Worm (Caenorhabditis elegans): ENCODE data around the gene Y51A2D.21.
A peak's percentile ranks its signal among the peaks of the same experiment; 100 is the strongest.

The Y51A2D.21 gene

DNA sequence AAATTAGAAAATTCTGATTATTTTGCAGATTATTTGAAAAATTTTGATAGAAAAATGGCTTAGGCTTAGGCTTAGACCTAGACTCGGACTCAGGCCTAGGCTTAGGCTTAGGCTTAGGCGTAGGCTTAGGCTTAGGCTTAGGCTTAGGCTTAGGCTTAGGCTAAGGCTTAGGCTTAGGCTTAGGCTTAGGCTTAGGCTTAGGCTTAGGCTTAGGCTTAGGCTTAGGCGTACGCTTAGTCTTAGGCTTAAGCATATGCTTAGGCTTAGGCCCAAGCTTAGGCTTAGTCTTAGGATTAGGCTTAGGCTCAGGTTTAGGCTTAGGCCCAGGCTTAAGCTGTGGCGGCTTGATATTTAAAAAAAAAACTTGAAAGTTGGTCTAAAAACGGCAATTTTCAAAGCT is 5.3 kb upstream of the Y51A2D.21 start:
- peak; percentile 69; the same call in 1 of the 2 replicates for TF ChIP-seq ztf-29 (GFP tag; IDR thresholded peaks at IDR 0.05)

DNA sequence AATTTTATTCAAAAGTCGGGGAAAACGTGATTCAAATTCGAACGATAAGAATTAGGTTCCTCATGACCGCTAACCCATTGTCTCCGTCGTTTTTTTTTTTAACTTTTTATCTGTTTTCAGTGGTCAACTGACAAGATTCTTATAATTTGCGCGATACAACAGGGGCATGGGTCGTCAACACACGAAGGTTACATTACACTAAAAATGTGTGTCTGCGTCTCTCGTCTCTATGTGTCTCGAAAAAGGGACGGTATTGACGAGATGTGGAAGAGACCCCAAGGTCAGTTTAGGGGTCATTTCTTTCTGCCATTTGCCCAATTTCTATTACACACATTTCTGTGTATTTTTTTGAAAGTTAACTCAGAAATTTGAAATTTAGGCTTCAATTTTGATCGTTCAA is 2.2 kb upstream of the Y51A2D.21 start:
- no peak for TF ChIP-seq med-1 (GFP tag; optimal IDR thresholded peaks at IDR 0.05; ENCODE audit: insufficient read depth)
- no peak for TF ChIP-seq klf-2 (GFP tag; conservative IDR thresholded peaks at IDR 0.05)
- TF ChIP-seq tab-1 (GFP tag; IDR thresholded peaks at IDR 0.05), result no peak
- no peak for TF ChIP-seq cog-1 (tag; optimal IDR thresholded peaks at IDR 0.05)
- TF ChIP-seq T22C8.4 (GFP tag; IDR thresholded peaks at IDR 0.05), result no peak
- no peak for TF ChIP-seq ztf-23 (GFP tag; IDR thresholded peaks at IDR 0.05)
- TF ChIP-seq flt-1 (GFP tag; IDR thresholded peaks at IDR 0.05), result no peak
- TF ChIP-seq ref-1 (GFP tag; conservative IDR thresholded peaks at IDR 0.05), result no peak
- no peak for TF ChIP-seq ztf-29 (GFP tag; IDR thresholded peaks at IDR 0.05)

DNA sequence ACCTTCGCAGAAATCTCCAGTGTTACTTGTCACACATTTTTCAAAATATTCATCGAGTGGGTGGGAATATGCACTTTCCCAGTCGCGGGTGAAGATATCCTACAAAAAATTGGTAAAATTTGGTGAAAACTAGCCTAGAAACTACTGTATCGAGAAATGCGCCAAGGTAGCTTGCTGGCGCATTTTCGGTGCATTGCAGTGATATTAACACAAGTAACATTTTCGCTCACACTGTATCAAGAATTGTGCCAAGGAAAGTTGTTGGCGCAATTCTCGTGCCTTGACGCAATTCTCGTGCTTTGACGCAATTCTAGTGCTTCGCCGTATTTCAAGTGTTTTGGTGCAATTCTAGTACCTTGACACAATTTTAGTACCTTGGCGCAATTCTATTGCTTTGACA is 1.6 kb downstream of the Y51A2D.21 start:
- TF ChIP-seq T22C8.4 (GFP tag; IDR thresholded peaks at IDR 0.05) (no peak), ref-1 (GFP tag; conservative IDR thresholded peaks at IDR 0.05) (no peak), flt-1 (GFP tag; IDR thresholded peaks at IDR 0.05) (no peak), ztf-29 (GFP tag; IDR thresholded peaks at IDR 0.05) (no peak), med-1 (GFP tag; optimal IDR thresholded peaks at IDR 0.05; ENCODE audit: insufficient read depth) (no peak), klf-2 (GFP tag; conservative IDR thresholded peaks at IDR 0.05) (no peak), tab-1 (GFP tag; IDR thresholded peaks at IDR 0.05) (no peak), ztf-23 (GFP tag; IDR thresholded peaks at IDR 0.05) (no peak), cog-1 (tag; optimal IDR thresholded peaks at IDR 0.05) (no peak)

DNA sequence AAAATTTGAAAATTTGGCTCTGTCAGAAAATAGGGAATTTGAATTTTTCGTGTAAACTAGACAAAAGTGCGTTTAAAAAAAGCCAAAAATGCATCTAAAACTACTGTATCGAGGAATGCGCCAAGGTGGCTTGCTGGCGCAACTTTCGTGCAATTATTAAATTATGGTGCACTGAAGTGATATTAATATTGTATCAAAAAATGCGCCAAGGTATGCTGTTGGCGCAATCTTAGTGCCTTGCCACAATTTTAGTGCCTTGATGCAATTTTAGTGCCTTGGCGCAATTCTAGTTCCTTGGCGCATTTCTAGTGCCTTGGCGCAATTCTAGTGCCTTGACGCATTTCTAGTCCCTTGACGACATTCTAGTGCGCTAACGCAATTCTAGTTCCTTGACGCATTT is 3.5 kb downstream of the Y51A2D.21 start:
- TF ChIP-seq tab-1 (GFP tag; IDR thresholded peaks at IDR 0.05), result no peak
- TF ChIP-seq flt-1 (GFP tag; IDR thresholded peaks at IDR 0.05), result no peak
- TF ChIP-seq ref-1 (GFP tag; conservative IDR thresholded peaks at IDR 0.05), result no peak
- TF ChIP-seq ztf-23 (GFP tag; IDR thresholded peaks at IDR 0.05), result no peak
- TF ChIP-seq T22C8.4 (GFP tag; IDR thresholded peaks at IDR 0.05), result no peak
- no peak for TF ChIP-seq ztf-29 (GFP tag; IDR thresholded peaks at IDR 0.05)
- no peak for TF ChIP-seq cog-1 (tag; optimal IDR thresholded peaks at IDR 0.05)
- no peak for TF ChIP-seq klf-2 (GFP tag; conservative IDR thresholded peaks at IDR 0.05)
- TF ChIP-seq med-1 (GFP tag; optimal IDR thresholded peaks at IDR 0.05; ENCODE audit: insufficient read depth), result no peak

DNA sequence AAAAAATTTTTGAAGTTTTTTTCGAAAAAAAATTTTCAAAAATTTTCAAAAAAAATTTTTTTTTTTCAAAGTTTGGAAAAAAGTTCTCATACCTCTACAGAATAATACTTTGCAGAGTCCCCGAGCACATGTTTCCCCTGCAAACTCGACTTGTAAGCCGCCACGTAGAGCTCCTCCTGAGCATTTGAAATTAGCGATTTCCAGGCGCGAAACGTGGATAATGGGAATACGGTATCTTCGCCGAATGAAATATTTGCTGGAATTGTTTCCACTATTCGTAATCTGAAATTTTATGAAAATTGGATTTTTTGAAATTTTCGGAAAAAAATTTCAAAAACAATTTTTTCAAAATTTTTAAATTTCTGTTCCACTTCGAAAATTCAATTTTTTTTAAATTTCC is 4.5 kb downstream of the Y51A2D.21 start:
- TF ChIP-seq tab-1 (GFP tag; IDR thresholded peaks at IDR 0.05), result no peak
- TF ChIP-seq flt-1 (GFP tag; IDR thresholded peaks at IDR 0.05), result no peak
- TF ChIP-seq T22C8.4 (GFP tag; IDR thresholded peaks at IDR 0.05), result no peak
- no peak for TF ChIP-seq cog-1 (tag; optimal IDR thresholded peaks at IDR 0.05)
- TF ChIP-seq ztf-23 (GFP tag; IDR thresholded peaks at IDR 0.05), result no peak
- TF ChIP-seq ztf-29 (GFP tag; IDR thresholded peaks at IDR 0.05), result no peak
- TF ChIP-seq klf-2 (GFP tag; conservative IDR thresholded peaks at IDR 0.05), result no peak
- no peak for TF ChIP-seq ref-1 (GFP tag; conservative IDR thresholded peaks at IDR 0.05)
- no peak for TF ChIP-seq med-1 (GFP tag; optimal IDR thresholded peaks at IDR 0.05; ENCODE audit: insufficient read depth)

DNA sequence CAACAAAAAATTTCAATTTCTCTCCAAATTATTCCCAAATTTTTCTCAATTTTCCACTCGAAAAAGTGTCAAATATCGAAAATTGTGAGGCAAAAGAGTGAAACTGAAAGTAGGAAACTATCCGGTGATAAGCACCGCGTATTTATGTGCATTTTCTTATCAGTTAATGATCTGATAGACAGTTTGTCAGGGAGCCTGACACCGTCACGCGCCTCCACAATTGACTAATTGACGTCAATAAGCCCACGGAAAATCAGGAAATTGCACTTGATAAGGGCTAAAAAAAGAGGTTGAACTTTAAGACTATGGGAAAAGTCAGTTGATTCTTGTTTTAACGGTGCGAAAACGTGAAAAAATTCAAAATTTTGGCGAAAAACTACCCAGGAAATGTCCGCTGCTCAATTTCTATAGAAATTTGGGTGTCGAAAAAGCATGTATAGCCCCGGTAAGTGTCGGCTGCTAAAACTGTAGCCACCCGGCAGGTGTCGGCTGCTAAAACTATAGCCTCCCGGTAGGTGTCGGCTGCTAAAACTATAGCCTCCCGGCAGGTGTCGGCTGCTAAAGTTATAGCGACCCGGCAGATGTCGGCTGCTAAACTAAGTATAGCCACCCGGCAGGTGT is 5.9 kb downstream of the Y51A2D.21 start:
- TF ChIP-seq ztf-23 (GFP tag; IDR thresholded peaks at IDR 0.05), result no peak
- TF ChIP-seq klf-2 (GFP tag; conservative IDR thresholded peaks at IDR 0.05), result no peak
- TF ChIP-seq flt-1 (GFP tag; IDR thresholded peaks at IDR 0.05), result no peak
- no peak for TF ChIP-seq ztf-29 (GFP tag; IDR thresholded peaks at IDR 0.05)
- no peak for TF ChIP-seq tab-1 (GFP tag; IDR thresholded peaks at IDR 0.05)
- TF ChIP-seq med-1 (GFP tag; optimal IDR thresholded peaks at IDR 0.05; ENCODE audit: insufficient read depth), result no peak

DNA sequence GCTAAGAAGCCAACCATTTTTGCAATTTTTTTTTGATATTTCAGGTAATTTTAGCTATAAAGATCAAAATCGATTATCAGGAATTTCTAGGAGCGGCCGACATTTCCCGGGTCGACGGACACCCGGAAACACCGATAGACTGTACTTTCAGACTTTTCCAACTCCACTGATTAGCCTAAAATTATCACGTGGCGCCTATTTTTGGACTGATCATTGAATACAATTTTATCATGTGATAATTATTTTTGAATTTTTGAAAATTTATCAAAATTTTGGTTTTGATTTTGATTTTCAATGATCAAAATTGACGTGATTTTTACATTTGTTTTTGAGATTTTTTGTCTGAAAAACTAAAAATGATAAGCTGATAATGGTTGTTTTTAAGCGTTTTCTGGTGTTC is 6.7 kb downstream of the Y51A2D.21 start:
- TF ChIP-seq ztf-23 (GFP tag; IDR thresholded peaks at IDR 0.05), result no peak
- TF ChIP-seq klf-2 (GFP tag; conservative IDR thresholded peaks at IDR 0.05), result no peak
- TF ChIP-seq med-1 (GFP tag; optimal IDR thresholded peaks at IDR 0.05; ENCODE audit: insufficient read depth), result no peak
- no peak for TF ChIP-seq tab-1 (GFP tag; IDR thresholded peaks at IDR 0.05)
- no peak for TF ChIP-seq flt-1 (GFP tag; IDR thresholded peaks at IDR 0.05)
- TF ChIP-seq cog-1 (tag; optimal IDR thresholded peaks at IDR 0.05), result no peak
- TF ChIP-seq ref-1 (GFP tag; conservative IDR thresholded peaks at IDR 0.05), result no peak
- no peak for TF ChIP-seq ztf-29 (GFP tag; IDR thresholded peaks at IDR 0.05)
- TF ChIP-seq T22C8.4 (GFP tag; IDR thresholded peaks at IDR 0.05), result no peak

DNA sequence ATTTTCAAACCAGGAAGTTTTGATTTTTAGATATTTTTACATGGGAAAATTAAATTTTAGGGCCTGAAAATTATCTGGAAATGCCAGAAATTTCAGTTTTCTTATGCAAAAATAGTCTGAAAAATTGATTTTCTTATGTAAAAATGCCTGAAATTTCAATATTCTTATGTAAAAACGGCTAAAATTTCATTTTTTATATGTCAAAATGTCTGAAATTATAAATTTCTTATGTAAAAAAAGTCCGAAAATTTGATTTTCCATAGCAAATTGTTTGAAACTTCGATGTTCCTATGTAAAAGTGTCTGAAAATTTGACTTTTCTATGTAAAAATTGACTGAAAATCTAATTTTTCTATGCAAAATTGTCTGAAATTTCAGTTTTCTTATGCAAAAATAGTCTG is 8.1 kb downstream of the Y51A2D.21 start, which contains the start of gene Y51A2D.13:
TSS of gene Y51A2D.13 (minus strand) at position 101 of the 400 bp plus-strand sequence.
- TF ChIP-seq T22C8.4 (GFP tag; IDR thresholded peaks at IDR 0.05) (no peak), ztf-23 (GFP tag; IDR thresholded peaks at IDR 0.05) (no peak), tab-1 (GFP tag; IDR thresholded peaks at IDR 0.05) (no peak), ztf-29 (GFP tag; IDR thresholded peaks at IDR 0.05) (no peak), flt-1 (GFP tag; IDR thresholded peaks at IDR 0.05) (no peak), klf-2 (GFP tag; conservative IDR thresholded peaks at IDR 0.05) (no peak), ref-1 (GFP tag; conservative IDR thresholded peaks at IDR 0.05) (no peak), cog-1 (tag; optimal IDR thresholded peaks at IDR 0.05) (no peak), med-1 (GFP tag; optimal IDR thresholded peaks at IDR 0.05; ENCODE audit: insufficient read depth) (no peak)

DNA sequence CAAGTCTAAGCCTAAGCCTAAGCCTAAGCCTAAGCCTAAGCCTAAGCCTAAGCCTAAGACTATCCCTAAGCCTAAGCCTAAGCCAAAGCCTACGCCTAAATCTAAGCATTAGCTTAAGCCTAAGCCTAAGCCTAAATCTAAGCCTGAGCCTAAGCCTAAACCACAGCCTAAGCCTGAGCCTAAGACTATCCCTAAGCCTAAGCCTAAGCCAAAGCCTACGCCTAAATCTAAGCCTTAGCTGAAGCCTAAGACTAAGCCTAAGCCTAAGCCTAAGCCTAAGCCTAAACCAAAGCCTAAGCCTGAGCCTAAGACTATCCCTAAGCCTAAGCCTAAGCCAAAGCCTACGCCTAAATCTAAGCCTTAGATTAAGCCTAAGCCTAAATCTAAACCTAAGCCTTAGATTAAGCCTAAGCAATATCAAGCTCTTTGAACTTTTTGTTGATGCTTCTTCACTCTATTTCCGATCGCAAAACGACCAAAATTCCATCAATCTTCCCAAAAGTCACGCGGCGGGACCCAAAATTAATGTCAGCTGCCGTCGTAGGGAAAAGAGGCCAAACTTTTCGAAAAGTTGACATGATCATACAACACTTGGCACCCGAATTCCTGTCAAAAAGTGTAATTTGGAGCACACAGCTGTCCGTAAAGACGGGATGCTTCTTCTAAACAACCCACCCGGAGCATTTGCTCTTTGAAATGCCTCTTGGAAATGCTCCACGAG is 9.9 kb downstream of the Y51A2D.21 start:
- TF ChIP-seq klf-2 (GFP tag; conservative IDR thresholded peaks at IDR 0.05) (no peak), tab-1 (GFP tag; IDR thresholded peaks at IDR 0.05) (no peak), ztf-23 (GFP tag; IDR thresholded peaks at IDR 0.05) (no peak), flt-1 (GFP tag; IDR thresholded peaks at IDR 0.05) (no peak), ztf-29 (GFP tag; IDR thresholded peaks at IDR 0.05) (no peak), ref-1 (GFP tag; conservative IDR thresholded peaks at IDR 0.05) (no peak; the same call in 1 of the 2 replicates), T22C8.4 (GFP tag; IDR thresholded peaks at IDR 0.05) (no peak), cog-1 (tag; optimal IDR thresholded peaks at IDR 0.05) (no peak), med-1 (GFP tag; optimal IDR thresholded peaks at IDR 0.05; ENCODE audit: insufficient read depth) (no peak)
